Fruit fly (Drosophila melanogaster): ENCODE measurements around the gene CG11703.
A peak's percentile ranks its signal among the peaks of the same experiment; 100 is the strongest.

The CG11703 gene

DNA sequence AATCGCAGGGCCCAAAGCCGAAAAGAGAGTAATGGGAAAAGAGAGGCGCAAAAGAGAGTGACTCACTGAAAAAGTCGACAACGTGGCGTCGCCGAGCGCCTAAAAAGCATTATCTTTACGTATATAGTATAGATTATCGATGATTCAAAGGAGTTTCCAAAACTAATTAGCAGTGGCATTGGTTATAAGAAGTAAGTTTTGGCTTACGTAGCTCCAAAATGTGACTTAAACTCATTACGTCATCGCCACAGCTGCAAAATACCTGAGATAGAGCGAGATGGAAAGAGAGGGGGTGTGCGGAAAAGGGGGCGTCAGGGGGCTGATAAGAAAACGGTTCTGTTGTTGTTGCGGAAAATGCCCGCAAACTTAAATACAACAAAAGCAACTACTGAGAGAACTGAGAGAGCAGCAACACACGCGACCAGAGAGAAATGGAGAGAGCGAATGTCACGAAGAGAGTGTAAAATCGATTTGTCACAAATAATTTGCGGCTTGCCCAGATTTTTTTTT, 2.5 kb downstream of the CG11703 start:
- TF ChIP-seq Mnt (GFP tag; optimal IDR thresholded peaks at IDR 0.05) (no peak), CG12768 (GFP tag; optimal IDR thresholded peaks at IDR 0.05) (peak; percentile 18), CG1620 (GFP tag; optimal IDR thresholded peaks at IDR 0.05) (no peak), cnc (optimal IDR thresholded peaks at IDR 0.05) (no peak), ovo (GFP tag; optimal IDR thresholded peaks at IDR 0.05) (no peak), kay (GFP tag; ENCODE audit: borderline replicate concordance) (peak; percentile 29), pad (GFP tag; optimal IDR thresholded peaks at IDR 0.05) (no peak), CG11617 (GFP tag; optimal IDR thresholded peaks at IDR 0.05) (no peak), Hr96 (GFP tag; optimal IDR thresholded peaks at IDR 0.05) (no peak), Clk (GFP tag; optimal IDR thresholded peaks at IDR 0.05) (no peak), bab1 (GFP tag; optimal IDR thresholded peaks at IDR 0.05) (no peak), cic (GFP tag; optimal IDR thresholded peaks at IDR 0.05) (peak; percentile 52), CG33017 (tag; optimal IDR thresholded peaks at IDR 0.05) (no peak), toe (GFP tag; optimal IDR thresholded peaks at IDR 0.05) (no peak), tj (GFP tag; optimal IDR thresholded peaks at IDR 0.05) (no peak)

DNA sequence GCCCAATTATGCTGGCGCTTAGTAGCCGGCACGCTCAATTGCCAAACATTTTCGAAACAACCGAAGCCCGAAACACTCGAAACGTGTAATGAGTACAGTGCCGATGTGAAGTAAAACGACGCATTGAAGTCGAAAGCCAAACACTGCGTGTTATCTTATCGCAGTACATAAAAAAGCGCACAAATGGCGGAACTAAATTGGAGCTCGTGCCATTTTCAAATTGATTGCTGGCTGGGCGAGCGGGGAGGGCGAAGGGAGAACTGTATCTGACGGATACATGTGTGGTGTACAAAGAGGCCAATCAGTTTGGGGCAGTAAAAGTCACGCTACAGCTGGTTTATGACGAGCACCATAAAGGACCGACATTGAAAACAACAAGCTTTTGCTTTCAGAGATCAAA, 4.6 kb downstream of the CG11703 start:
- TF ChIP-seq cic (GFP tag; optimal IDR thresholded peaks at IDR 0.05) (peak; percentile 22), CG1620 (GFP tag; optimal IDR thresholded peaks at IDR 0.05) (no peak), Mnt (GFP tag; optimal IDR thresholded peaks at IDR 0.05) (peak; percentile 35), pad (GFP tag; optimal IDR thresholded peaks at IDR 0.05) (peak; percentile 5)

DNA sequence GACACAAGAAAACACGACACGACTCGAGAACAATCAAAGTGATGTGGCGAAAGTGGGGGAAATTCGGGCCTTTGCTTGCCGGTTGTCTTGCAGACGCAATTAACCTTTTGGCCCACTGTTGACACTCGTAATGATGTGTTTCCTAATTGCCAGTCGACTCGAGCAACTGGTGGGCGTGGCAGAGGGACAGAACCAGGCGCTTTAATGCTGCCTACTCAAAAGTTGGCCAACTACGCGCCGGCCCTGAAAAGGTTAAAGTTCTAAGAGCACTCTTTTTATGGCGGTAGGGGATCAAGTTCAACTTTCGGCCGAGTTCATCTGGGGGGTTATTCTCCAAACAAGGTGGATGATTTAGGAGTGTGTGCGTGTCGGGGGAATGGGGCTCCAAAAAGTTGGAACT, 6.6 kb downstream of the CG11703 start:
- TF ChIP-seq kay (GFP tag; ENCODE audit: borderline replicate concordance) (no peak), bab1 (GFP tag; optimal IDR thresholded peaks at IDR 0.05) (no peak), Mnt (GFP tag; optimal IDR thresholded peaks at IDR 0.05) (no peak), CG7101 (tag; optimal IDR thresholded peaks at IDR 0.05) (no peak), cnc (optimal IDR thresholded peaks at IDR 0.05) (no peak), Clk (GFP tag; optimal IDR thresholded peaks at IDR 0.05) (no peak), CG7045 (GFP tag; optimal IDR thresholded peaks at IDR 0.05) (no peak), CG14711 (tag; optimal IDR thresholded peaks at IDR 0.05) (no peak), CG11617 (GFP tag; optimal IDR thresholded peaks at IDR 0.05) (no peak), CG33017 (tag; optimal IDR thresholded peaks at IDR 0.05) (no peak), ovo (GFP tag; optimal IDR thresholded peaks at IDR 0.05) (no peak), Crg-1 (GFP tag; optimal IDR thresholded peaks at IDR 0.05) (no peak), cic (GFP tag; optimal IDR thresholded peaks at IDR 0.05) (no peak), CG1620 (GFP tag; optimal IDR thresholded peaks at IDR 0.05) (no peak), CG5204 (GFP tag; optimal IDR thresholded peaks at IDR 0.05) (no peak)

DNA sequence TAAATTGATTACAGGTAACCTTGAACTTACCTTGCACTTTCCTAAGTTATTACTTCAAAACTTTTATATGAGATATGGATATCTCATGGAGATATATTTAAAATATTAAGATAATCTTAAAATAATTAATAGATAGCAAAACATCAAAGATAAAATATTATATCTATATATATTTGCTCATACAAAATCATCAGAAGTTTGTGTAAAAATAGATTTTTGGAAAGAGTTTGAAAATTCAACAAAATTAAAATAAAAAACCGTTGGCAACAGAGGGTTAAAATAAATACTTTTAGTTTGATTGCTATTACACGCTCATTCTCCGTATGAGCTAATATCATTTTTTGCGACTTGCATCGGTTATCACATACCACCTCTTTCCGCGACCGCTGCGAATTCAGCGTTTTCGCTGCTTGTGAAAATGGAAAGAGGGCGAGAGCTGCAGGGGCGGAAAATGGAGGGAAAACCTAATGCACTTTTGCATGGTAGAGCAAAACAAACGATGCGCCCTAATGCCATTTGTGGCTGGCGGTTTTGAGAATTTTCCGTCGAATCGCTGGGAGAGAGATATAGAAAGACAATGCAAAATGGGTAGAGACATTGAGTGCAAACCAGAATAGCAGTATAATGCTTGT, 15.3 kb downstream of the CG11703 start:
- TF ChIP-seq Hr96 (GFP tag; optimal IDR thresholded peaks at IDR 0.05) = peak; percentile 26
- TF ChIP-seq CG5204 (GFP tag; optimal IDR thresholded peaks at IDR 0.05) = no peak
- peak; percentile 97 for TF ChIP-seq tj (GFP tag; optimal IDR thresholded peaks at IDR 0.05)
- TF ChIP-seq CG14711 (tag; optimal IDR thresholded peaks at IDR 0.05) = peak; percentile 72
- peak; percentile 74 for TF ChIP-seq kay (GFP tag; ENCODE audit: borderline replicate concordance)
- TF ChIP-seq cnc (optimal IDR thresholded peaks at IDR 0.05) = no peak
- TF ChIP-seq Mnt (GFP tag; optimal IDR thresholded peaks at IDR 0.05) = peak; percentile 19
- no peak for TF ChIP-seq CG1620 (GFP tag; optimal IDR thresholded peaks at IDR 0.05)
- peak; percentile 23 for TF ChIP-seq CG12768 (GFP tag; optimal IDR thresholded peaks at IDR 0.05)
- TF ChIP-seq toe (GFP tag; optimal IDR thresholded peaks at IDR 0.05) = peak; percentile 11
- no peak for TF ChIP-seq Clk (GFP tag; optimal IDR thresholded peaks at IDR 0.05)
- TF ChIP-seq CG33017 (tag; optimal IDR thresholded peaks at IDR 0.05) = peak; percentile 64
- peak; percentile 82 for TF ChIP-seq cic (GFP tag; optimal IDR thresholded peaks at IDR 0.05)
- no peak for TF ChIP-seq Crg-1 (GFP tag; optimal IDR thresholded peaks at IDR 0.05)
- TF ChIP-seq CG11617 (GFP tag; optimal IDR thresholded peaks at IDR 0.05) = peak; percentile 33
- TF ChIP-seq CG7101 (tag; optimal IDR thresholded peaks at IDR 0.05) = peak; percentile 72
- peak; percentile 29 for TF ChIP-seq pad (GFP tag; optimal IDR thresholded peaks at IDR 0.05)
- TF ChIP-seq ovo (GFP tag; optimal IDR thresholded peaks at IDR 0.05) = no peak
- no peak for TF ChIP-seq CG7045 (GFP tag; optimal IDR thresholded peaks at IDR 0.05)
- peak; percentile 35 for TF ChIP-seq bab1 (GFP tag; optimal IDR thresholded peaks at IDR 0.05)

dm6 chr3R:19211778-19212177, 16.2 kb downstream of the CG11703 start, which contains the start of gene cry:
Gene cry, plus strand, starts transcription at chr3R:19212154.
- peak; percentile 99 for TF ChIP-seq CG12768 (GFP tag; optimal IDR thresholded peaks at IDR 0.05)
- peak; percentile 95 for TF ChIP-seq toe (GFP tag; optimal IDR thresholded peaks at IDR 0.05)
- peak; percentile 93 for TF ChIP-seq CG1620 (GFP tag; optimal IDR thresholded peaks at IDR 0.05)
- peak; percentile 96 for TF ChIP-seq cic (GFP tag; optimal IDR thresholded peaks at IDR 0.05)
- TF ChIP-seq pad (GFP tag; optimal IDR thresholded peaks at IDR 0.05) = peak; percentile 96
- TF ChIP-seq tj (GFP tag; optimal IDR thresholded peaks at IDR 0.05) = peak; percentile 97
- TF ChIP-seq CG7045 (GFP tag; optimal IDR thresholded peaks at IDR 0.05) = peak; percentile 99
- TF ChIP-seq Crg-1 (GFP tag; optimal IDR thresholded peaks at IDR 0.05) = peak; percentile 89
- peak; percentile 99 for TF ChIP-seq CG11617 (GFP tag; optimal IDR thresholded peaks at IDR 0.05)
- TF ChIP-seq cnc (optimal IDR thresholded peaks at IDR 0.05) = no peak
- TF ChIP-seq Clk (GFP tag; optimal IDR thresholded peaks at IDR 0.05) = peak; percentile 98
- peak; percentile 97 for TF ChIP-seq CG7101 (tag; optimal IDR thresholded peaks at IDR 0.05)
- peak; percentile 95 for TF ChIP-seq bab1 (GFP tag; optimal IDR thresholded peaks at IDR 0.05)
- TF ChIP-seq Mnt (GFP tag; optimal IDR thresholded peaks at IDR 0.05) = peak; percentile 86
- TF ChIP-seq ovo (GFP tag; optimal IDR thresholded peaks at IDR 0.05) = peak; percentile 89
- peak; percentile 96 for TF ChIP-seq CG5204 (GFP tag; optimal IDR thresholded peaks at IDR 0.05)
- peak; percentile 92 for TF ChIP-seq Hr96 (GFP tag; optimal IDR thresholded peaks at IDR 0.05)
- TF ChIP-seq CG33017 (tag; optimal IDR thresholded peaks at IDR 0.05) = peak; percentile 96
- peak; percentile 95 for TF ChIP-seq CG14711 (tag; optimal IDR thresholded peaks at IDR 0.05)
- TF ChIP-seq kay (GFP tag; ENCODE audit: borderline replicate concordance) = peak; percentile 93
